Fruit fly (Drosophila melanogaster) whole organism, embryonic: Measurements from ENCODE around the gene HisCl1.

Experiments used
- Ada2b ChIP-seq: fragments of 200-800 bp; sonication (Bioruptor generic); IDR thresholded peaks from 2 replicates; pipeline ENCODE4 v1.3.6; 2022; ENCODE audit warnings: missing biosample characterization, missing genetic modification characterization
- Atf-2 ChIP-seq: fragments of 200-800 bp; sonication (Bioruptor generic); optimal IDR thresholded peaks from 2 replicates; lab custom pipeline; 2016; ENCODE audit warnings: missing biosample characterization, missing genetic modification characterization
- BEAF-32 ChIP-seq: fragments of 200-800 bp; sonication (Bioruptor generic); optimal IDR thresholded peaks from 3 replicates; lab custom pipeline; 2017; ENCODE audit warnings: missing biosample characterization, missing genetic modification characterization, mild to moderate bottlenecking, moderate library complexity, missing genetic modification reagents
- Blimp-1 ChIP-seq: fragments of 200-800 bp; sonication (Bioruptor generic); optimal IDR thresholded peaks from 3 replicates; lab custom pipeline; 2018; ENCODE audit warnings: missing biosample characterization, missing genetic modification characterization, mild to moderate bottlenecking, moderate library complexity, missing genetic modification reagents
- CG10543 ChIP-seq: fragments of 200-800 bp; sonication (Bioruptor generic); optimal IDR thresholded peaks from 3 replicates; lab custom pipeline; 2017; ENCODE audit warnings: missing biosample characterization, mild to moderate bottlenecking, missing genetic modification characterization, moderate library complexity
- CG11723 ChIP-seq: fragments of 200-800 bp; sonication (Bioruptor generic); optimal IDR thresholded peaks from 2 replicates; lab custom pipeline; 2017; ENCODE audit warnings: missing biosample characterization, mild to moderate bottlenecking, missing genetic modification characterization
- CG12219 ChIP-seq: fragments of 200-800 bp; sonication (Bioruptor generic); optimal IDR thresholded peaks from 3 replicates; lab custom pipeline; 2018; ENCODE audit warnings: missing biosample characterization, mild to moderate bottlenecking, missing genetic modification characterization
- CG12299 ChIP-seq: fragments of 200-800 bp; sonication (Bioruptor generic); optimal IDR thresholded peaks from 2 replicates; lab custom pipeline; 2018; ENCODE audit warnings: missing biosample characterization, mild to moderate bottlenecking, missing genetic modification characterization
- CG12942 ChIP-seq: fragments of 200-800 bp; sonication (Bioruptor generic); optimal IDR thresholded peaks from 3 replicates; lab custom pipeline; 2016; ENCODE audit warnings: missing biosample characterization, missing genetic modification characterization
- CG13894 ChIP-seq: fragments of 200-800 bp; sonication (Bioruptor generic); optimal IDR thresholded peaks from 3 replicates; lab custom pipeline; 2018; ENCODE audit warnings: missing biosample characterization, mild to moderate bottlenecking, missing genetic modification characterization, moderate library complexity
- CG14014 ChIP-seq: fragments of 200-800 bp; sonication (Bioruptor generic); IDR thresholded peaks from 2 replicates; pipeline ENCODE4 v1.3.6; 2022; ENCODE audit warnings: missing biosample characterization, missing genetic modification characterization
- CG17359 ChIP-seq: fragments of 200-800 bp; sonication (Bioruptor generic); optimal IDR thresholded peaks from 3 replicates; lab custom pipeline; 2018; ENCODE audit warnings: missing biosample characterization, mild to moderate bottlenecking, missing genetic modification characterization, moderate library complexity
- CG17802 ChIP-seq: fragments of 200-800 bp; sonication (Bioruptor generic); optimal IDR thresholded peaks from 2 replicates; lab custom pipeline; 2018; ENCODE audit warnings: missing biosample characterization, mild to moderate bottlenecking, missing genetic modification characterization, moderate library complexity
- CG17829 ChIP-seq: fragments of 200-800 bp; optimal IDR thresholded peaks from 2 replicates; lab custom pipeline; 2019; ENCODE audit warnings: missing biosample characterization, mild to moderate bottlenecking, missing genetic modification characterization, moderate library complexity
- CG2116 ChIP-seq: fragments of 200-800 bp; sonication (Bioruptor generic); optimal IDR thresholded peaks from 3 replicates; lab custom pipeline; 2018; ENCODE audit warnings: missing biosample characterization, mild to moderate bottlenecking, missing genetic modification characterization
- CG31388 ChIP-seq: fragments of 200-800 bp; sonication (Bioruptor generic); optimal IDR thresholded peaks from 2 replicates; lab custom pipeline; 2016; ENCODE audit warnings: missing biosample characterization, missing genetic modification characterization
- CG6272 ChIP-seq: fragments of 200-800 bp; sonication (Bioruptor generic); IDR thresholded peaks from 2 replicates; pipeline ENCODE4 v1.3.6; 2022; ENCODE audit warnings: missing biosample characterization, missing genetic modification characterization
- CG7372 ChIP-seq: fragments of 200-800 bp; sonication (Bioruptor generic); IDR thresholded peaks from 2 replicates; pipeline ENCODE4 v1.3.6; 2022; ENCODE audit warnings: missing biosample characterization, missing genetic modification characterization
- CG7556 ChIP-seq: fragments of 200-800 bp; sonication (Bioruptor generic); optimal IDR thresholded peaks from 2 replicates; lab custom pipeline; 2017; ENCODE audit warnings: missing biosample characterization, mild to moderate bottlenecking, missing genetic modification characterization
- CG9437 ChIP-seq: fragments of 200-800 bp; sonication (Bioruptor generic); optimal IDR thresholded peaks from 2 replicates; lab custom pipeline; 2018; ENCODE audit warnings: missing biosample characterization, mild to moderate bottlenecking, missing genetic modification characterization
- CG9797 ChIP-seq: fragments of 200-800 bp; sonication (Bioruptor generic); optimal IDR thresholded peaks from 3 replicates; lab custom pipeline; 2018; ENCODE audit warnings: missing biosample characterization, mild to moderate bottlenecking, missing genetic modification characterization
- CG9876 ChIP-seq: fragments of 200-800 bp; sonication (Bioruptor generic); optimal IDR thresholded peaks from 2 replicates; lab custom pipeline; 2016; ENCODE audit warnings: missing biosample characterization, missing genetic modification characterization
- CrebB ChIP-seq: fragments of 200-800 bp; sonication (Bioruptor generic); optimal IDR thresholded peaks from 3 replicates; lab custom pipeline; 2018; ENCODE audit warnings: missing biosample characterization, mild to moderate bottlenecking, missing genetic modification characterization
- D19B ChIP-seq: fragments of 200-800 bp; sonication (Bioruptor generic); optimal IDR thresholded peaks from 2 replicates; lab custom pipeline; 2017; ENCODE audit warnings: missing biosample characterization, mild to moderate bottlenecking, missing genetic modification characterization
- H2.0 ChIP-seq: fragments of 200-800 bp; sonication (Bioruptor generic); IDR thresholded peaks from 2 replicates; pipeline ENCODE4 v1.3.6; 2022; ENCODE audit warnings: missing biosample characterization, missing genetic modification characterization
- Hand ChIP-seq: fragments of 200-800 bp; sonication (Bioruptor generic); optimal IDR thresholded peaks from 2 replicates; lab custom pipeline; 2017; ENCODE audit warnings: mild to moderate bottlenecking, missing biosample characterization, missing genetic modification reagents, missing genetic modification characterization
- Hey ChIP-seq: fragments of 200-800 bp; sonication (Bioruptor generic); optimal IDR thresholded peaks from 3 replicates; lab custom pipeline; 2018; ENCODE audit warnings: missing biosample characterization, mild to moderate bottlenecking, missing genetic modification characterization
- Lhr ChIP-seq: fragments of 200-800 bp; sonication (Bioruptor generic); optimal IDR thresholded peaks from 3 replicates; lab custom pipeline; 2017; ENCODE audit warnings: mild to moderate bottlenecking, missing biosample characterization, missing genetic modification reagents, missing genetic modification characterization
- MBD-R2 ChIP-seq: fragments of 200-800 bp; sonication (Bioruptor generic); IDR thresholded peaks from 2 replicates; pipeline ENCODE4 v1.3.6; 2022; ENCODE audit warnings: missing biosample characterization, missing genetic modification characterization
- NK7.1 ChIP-seq: fragments of 200-800 bp; sonication (Bioruptor generic); optimal IDR thresholded peaks from 3 replicates; lab custom pipeline; 2016; ENCODE audit warnings: missing biosample characterization, missing genetic modification characterization
- Oaz ChIP-seq: fragments of 200-800 bp; sonication (Bioruptor generic); IDR thresholded peaks from 2 replicates; pipeline ENCODE4 v1.3.6; 2022; ENCODE audit warnings: missing biosample characterization, missing genetic modification characterization
- Oli ChIP-seq: fragments of 200-800 bp; sonication (Bioruptor generic); optimal IDR thresholded peaks from 2 replicates; lab custom pipeline; 2018; ENCODE audit warnings: missing biosample characterization, mild to moderate bottlenecking, missing genetic modification characterization, moderate library complexity
- Sox102F ChIP-seq: fragments of 200-800 bp; sonication (Bioruptor generic); optimal IDR thresholded peaks from 2 replicates; lab custom pipeline; 2018; ENCODE audit warnings: missing biosample characterization, mild to moderate bottlenecking, missing genetic modification characterization, moderate library complexity
- Ssrp ChIP-seq: fragments of 200-800 bp; sonication (Bioruptor generic); optimal IDR thresholded peaks from 2 replicates; lab custom pipeline; 2018; ENCODE audit warnings: missing biosample characterization, mild to moderate bottlenecking, missing genetic modification characterization, moderate library complexity
- Stat92E ChIP-seq, 3 experiments: fragments of >200 bp in 2 of 3; fragments of 200-800 bp in 1 of 3; sonication (Bioruptor generic) in 1 of 3; optimal IDR thresholded peaks; 2 replicates each; lab custom pipeline; 2017 to 2019; ENCODE audit warnings: missing biosample characterization in 3 of 3, missing genetic modification characterization in 3 of 3, mild to moderate bottlenecking in 1 of 3, moderate library complexity in 1 of 3
- dimm ChIP-seq: fragments of 200-800 bp; sonication (Bioruptor generic); IDR thresholded peaks from 2 replicates; pipeline ENCODE4 v1.3.6; 2022; ENCODE audit warnings: missing biosample characterization, missing genetic modification characterization
- dmrt11E ChIP-seq: fragments of 200-800 bp; sonication (Bioruptor generic); optimal IDR thresholded peaks from 3 replicates; lab custom pipeline; 2018; ENCODE audit warnings: missing biosample characterization, mild to moderate bottlenecking, missing genetic modification characterization, moderate library complexity
- en ChIP-seq: fragments of 200-800 bp; sonication (Bioruptor generic); optimal IDR thresholded peaks from 2 replicates; lab custom pipeline; 2016; ENCODE audit warnings: missing biosample characterization, missing genetic modification characterization
- ewg ChIP-seq: fragments of 200-800 bp; sonication (Bioruptor generic); optimal IDR thresholded peaks from 3 replicates; lab custom pipeline; 2017; ENCODE audit warnings: mild to moderate bottlenecking, missing biosample characterization, missing genetic modification reagents, missing genetic modification characterization
- gcm2 ChIP-seq: fragments of 200-800 bp; sonication (Bioruptor generic); optimal IDR thresholded peaks from 2 replicates; lab custom pipeline; 2016; ENCODE audit warnings: missing biosample characterization, missing genetic modification characterization
- gro ChIP-seq: fragments of 200-800 bp; sonication (Bioruptor generic); optimal IDR thresholded peaks from 2 replicates; lab custom pipeline; 2016; ENCODE audit warnings: missing biosample characterization, missing genetic modification characterization
- ham ChIP-seq: fragments of 200-800 bp; sonication (Bioruptor generic); IDR thresholded peaks from 2 replicates; pipeline ENCODE4 v1.3.6; 2022; ENCODE audit warnings: missing biosample characterization, missing genetic modification characterization
- her ChIP-seq: fragments of 200-800 bp; sonication (Bioruptor generic); optimal IDR thresholded peaks from 2 replicates; lab custom pipeline; 2016; ENCODE audit warnings: missing biosample characterization, missing genetic modification characterization
- insv ChIP-seq, 2 experiments: fragments of 200-800 bp; sonication (Bioruptor generic); optimal IDR thresholded peaks; 3 replicates each; lab custom pipeline; 2016 to 2018; ENCODE audit warnings: missing biosample characterization in 2 of 2, missing genetic modification characterization in 2 of 2
- ken ChIP-seq: fragments of 200-800 bp; sonication (Bioruptor generic); IDR thresholded peaks from 3 replicates; pipeline ENCODE4 v1.3.6; 2022; ENCODE audit warnings: missing biosample characterization, missing genetic modification characterization
- lmd ChIP-seq: fragments of 200-800 bp; sonication (Bioruptor generic); IDR thresholded peaks from 2 replicates; pipeline ENCODE4 v1.3.6; 2022; ENCODE audit warnings: missing biosample characterization, missing genetic modification characterization
- p53 ChIP-seq: fragments of 200-800 bp; sonication (Bioruptor generic); optimal IDR thresholded peaks from 2 replicates; lab custom pipeline; 2016; ENCODE audit warnings: missing biosample characterization, missing genetic modification characterization
- trem ChIP-seq: fragments of 200-800 bp; optimal IDR thresholded peaks from 3 replicates; lab custom pipeline; 2019; ENCODE audit warnings: missing biosample characterization, mild to moderate bottlenecking, missing genetic modification characterization, moderate library complexity
- z ChIP-seq: fragments of 200-800 bp; sonication (Bioruptor generic); IDR thresholded peaks from 3 replicates; pipeline ENCODE4 v1.3.6; 2022; ENCODE audit warnings: missing biosample characterization, missing genetic modification characterization

HisCl1 gene

dm6 chr3R:11779357-11780018 is 7.5 kb upstream of the HisCl1 start (continued):
- peak; percentile 38 for TF ChIP-seq CG12219 (GFP tag; lab: Kevin White, UChicago)
- TF ChIP-seq dimm (GFP tag; lab: Robert Waterston, UW) = no peak
- TF ChIP-seq lmd (GFP tag; lab: Robert Waterston, UW) = peak; percentile 67; the same call in 1 of the 2 replicates
- TF ChIP-seq Hand (GFP tag; lab: Kevin White, UChicago) = no peak
- TF ChIP-seq D19B = no peak
- peak; percentile 44 for TF ChIP-seq CG17802
- no peak for TF ChIP-seq her (GFP tag; lab: Kevin White, UChicago)
- TF ChIP-seq BEAF-32 (GFP tag; lab: Kevin White, UChicago) = no peak
- TF ChIP-seq insv (GFP tag; optimal IDR thresholded peaks at IDR 0.05; lab: Kevin White, UChicago) = no peak
- TF ChIP-seq ewg (GFP tag; lab: Kevin White, UChicago) = peak; percentile 66
- TF ChIP-seq Lhr = peak; percentile 74
- TF ChIP-seq z = no peak
- peak; percentile 91 for TF ChIP-seq Ssrp (tag; lab: Kevin White, UChicago)
- TF ChIP-seq CG17359 (tag; lab: Kevin White, UChicago) = peak; percentile 71
- TF ChIP-seq NK7.1 (GFP tag; lab: Kevin White, UChicago) = no peak
- no peak; the same call in 1 of the 2 replicates for TF ChIP-seq CG6272 (GFP tag; lab: Robert Waterston, UW)
- no peak for TF ChIP-seq Stat92E (GFP tag; optimal IDR thresholded peaks at IDR 0.05; lab: Kevin White, UChicago)
- peak; percentile 41; the same call in 1 of the 2 replicates for TF ChIP-seq H2.0 (GFP tag; lab: Robert Waterston, UW)
- TF ChIP-seq dmrt11E (tag; lab: Kevin White, UChicago) = peak; percentile 97
- TF ChIP-seq Oli (tag; lab: Kevin White, UChicago) = peak; percentile 88
- peak; percentile 71 for TF ChIP-seq CG17829 (tag; lab: Kevin White, UChicago)
- TF ChIP-seq gcm2 (GFP tag; lab: Kevin White, UChicago) = peak; percentile 3
- no peak for TF ChIP-seq MBD-R2 (GFP tag; lab: Robert Waterston, UW)
- TF ChIP-seq Blimp-1 (GFP tag; lab: Kevin White, UChicago) = no peak
- TF ChIP-seq CG9876 = no peak
- TF ChIP-seq CG12942 (GFP tag; lab: Kevin White, UChicago) = peak; percentile 49
- TF ChIP-seq CrebB (tag; lab: Kevin White, UChicago) = peak; percentile 12
- peak; percentile 4 for TF ChIP-seq CG12299
- peak; percentile 77 for TF ChIP-seq Sox102F
- TF ChIP-seq CG2116 = peak; percentile 40
- TF ChIP-seq Hey (tag; lab: Kevin White, UChicago) = no peak
- TF ChIP-seq CG11723 (GFP tag; lab: Kevin White, UChicago) = peak; percentile 12
- peak; percentile 68 for TF ChIP-seq CG9437 (GFP tag; lab: Kevin White, UChicago)
- peak; percentile 62 for TF ChIP-seq Atf-2 (GFP tag; lab: Kevin White, UChicago)
- peak; percentile 72 for TF ChIP-seq CG7556 (GFP tag; lab: Kevin White, UChicago)
- TF ChIP-seq CG13894 (tag; lab: Kevin White, UChicago) = no peak
- peak; percentile 48; the same call in 1 of the 3 replicates for TF ChIP-seq ken
- peak; percentile 81 for TF ChIP-seq trem
- TF ChIP-seq CG14014 (GFP tag; lab: Robert Waterston, UW) = no peak
- TF ChIP-seq CG9797 = peak; percentile 4
- TF ChIP-seq Oaz (GFP tag; lab: Robert Waterston, UW) = no peak
- peak; percentile 39 for TF ChIP-seq en (GFP tag; lab: Kevin White, UChicago)
- no peak for TF ChIP-seq ham (GFP tag; lab: Robert Waterston, UW)
- TF ChIP-seq p53 = no peak
- TF ChIP-seq CG31388 (GFP tag; lab: Kevin White, UChicago) = peak; percentile 63
- no peak for TF ChIP-seq CG10543
- TF ChIP-seq Ada2b (GFP tag; lab: Robert Waterston, UW) = no peak
- no peak for TF ChIP-seq gro
- TF ChIP-seq CG7372 (GFP tag; lab: Robert Waterston, UW) = peak; percentile 43; the same call in 1 of the 2 replicates
